Fruit fly (Drosophila melanogaster) whole organism, prepupa: ENCODE data around the gene Ir92a.

Source experiments
- Blimp-1 ChIP-seq: fragments of 200-800 bp; sonication (Bioruptor generic); optimal IDR thresholded peaks from 3 replicates; lab custom pipeline; 2017; ENCODE audit warnings: missing biosample characterization, missing genetic modification characterization, mild to moderate bottlenecking, moderate library complexity, missing genetic modification reagents
- CG10669 ChIP-seq: fragments of 200-800 bp; sonication (Bioruptor generic); optimal IDR thresholded peaks from 3 replicates; lab custom pipeline; 2018; ENCODE audit warnings: missing biosample characterization, mild to moderate bottlenecking, missing genetic modification characterization, moderate library complexity
- CG11294 ChIP-seq: fragments of 200-800 bp; sonication (Bioruptor generic); IDR thresholded peaks from 2 replicates; pipeline ENCODE4 v1.3.6; 2022; ENCODE audit warnings: missing biosample characterization, missing genetic modification characterization
- CG11762 ChIP-seq: fragments of 200-800 bp; sonication (Bioruptor generic); optimal IDR thresholded peaks from 3 replicates; lab custom pipeline; 2016; ENCODE audit warnings: missing biosample characterization, missing genetic modification characterization; ENCODE audit not compliant: insufficient read depth
- CG11902 ChIP-seq: fragments of 200-800 bp; sonication (Bioruptor generic); optimal IDR thresholded peaks from 3 replicates; lab custom pipeline; 2016; ENCODE audit warnings: missing biosample characterization, missing genetic modification characterization
- CG15336 ChIP-seq: fragments of 200-800 bp; sonication (Bioruptor generic); IDR thresholded peaks from 2 replicates; pipeline ENCODE4 v1.3.6; 2022; ENCODE audit warnings: missing biosample characterization, missing genetic modification characterization
- CG1621 ChIP-seq: fragments of 200-800 bp; sonication (Bioruptor generic); optimal IDR thresholded peaks from 3 replicates; lab custom pipeline; 2018; ENCODE audit warnings: missing biosample characterization, mild to moderate bottlenecking, missing genetic modification characterization
- CG3032 ChIP-seq: fragments of 200-800 bp; optimal IDR thresholded peaks from 2 replicates; lab custom pipeline; 2019; ENCODE audit warnings: missing biosample characterization, mild to moderate bottlenecking, missing genetic modification characterization, moderate library complexity
- CG31627 ChIP-seq: fragments of 200-800 bp; sonication (Bioruptor generic); optimal IDR thresholded peaks from 3 replicates; lab custom pipeline; 2016; ENCODE audit warnings: missing biosample characterization, missing genetic modification characterization
- CG34406 ChIP-seq: fragments of 200-800 bp; sonication (Bioruptor generic); optimal IDR thresholded peaks from 3 replicates; lab custom pipeline; 2016; ENCODE audit warnings: missing biosample characterization, missing genetic modification characterization
- CG3919 ChIP-seq: fragments of 200-800 bp; sonication (Bioruptor generic); optimal IDR thresholded peaks from 3 replicates; lab custom pipeline; 2016; ENCODE audit warnings: missing biosample characterization, missing genetic modification characterization
- CG6163 ChIP-seq: fragments of 200-800 bp; sonication (Bioruptor generic); IDR thresholded peaks from 3 replicates; pipeline ENCODE4 v1.3.6; 2022; ENCODE audit warnings: missing biosample characterization, missing genetic modification characterization
- CG6276 ChIP-seq: fragments of 200-800 bp; sonication (Bioruptor generic); optimal IDR thresholded peaks from 2 replicates; lab custom pipeline; 2017; ENCODE audit warnings: missing biosample characterization, mild to moderate bottlenecking, missing genetic modification characterization
- CG6792 ChIP-seq: fragments of 200-800 bp; sonication (Bioruptor generic); optimal IDR thresholded peaks from 3 replicates; lab custom pipeline; 2016; ENCODE audit warnings: missing biosample characterization, missing genetic modification characterization
- CG6854 ChIP-seq: fragments of 200-800 bp; sonication (Bioruptor generic); optimal IDR thresholded peaks from 2 replicates; lab custom pipeline; 2017; ENCODE audit warnings: missing biosample characterization, mild to moderate bottlenecking, missing genetic modification characterization
- CG7368 ChIP-seq: fragments of 200-800 bp; sonication (Bioruptor generic); optimal IDR thresholded peaks from 3 replicates; lab custom pipeline; 2016; ENCODE audit warnings: missing biosample characterization, missing genetic modification characterization
- CG8119 ChIP-seq: fragments of 200-800 bp; sonication (Bioruptor generic); IDR thresholded peaks from 3 replicates; pipeline ENCODE4 v1.3.6; 2022; ENCODE audit warnings: missing biosample characterization, missing genetic modification characterization
- CG8319 ChIP-seq: fragments of 200-800 bp; sonication (Bioruptor generic); optimal IDR thresholded peaks from 3 replicates; lab custom pipeline; 2016; ENCODE audit warnings: missing biosample characterization, missing genetic modification characterization
- CG9139 ChIP-seq: fragments of 200-800 bp; sonication (Bioruptor generic); optimal IDR thresholded peaks from 3 replicates; lab custom pipeline; 2017; ENCODE audit warnings: missing biosample characterization, mild to moderate bottlenecking, missing genetic modification characterization
- Eip78C ChIP-seq: fragments of 200-800 bp; sonication (Bioruptor generic); peaks from one replicate; lab custom pipeline; 2016; ENCODE audit warnings: missing biosample characterization, missing genetic modification characterization
- Eip93F ChIP-seq: fragments of 200-800 bp; sonication (Bioruptor generic); optimal IDR thresholded peaks from 2 replicates; lab custom pipeline; 2016; ENCODE audit warnings: missing biosample characterization, mild to moderate bottlenecking, missing genetic modification characterization
- Ets21C ChIP-seq: fragments of 200-800 bp; sonication (Bioruptor generic); optimal IDR thresholded peaks from 3 replicates; lab custom pipeline; 2016; ENCODE audit warnings: missing biosample characterization, missing genetic modification characterization
- Gug ChIP-seq: fragments of 200-800 bp; sonication (Bioruptor generic); IDR thresholded peaks from 2 replicates; pipeline ENCODE4 v1.3.6; 2022; ENCODE audit warnings: missing biosample characterization, missing genetic modification characterization
- Hr38 ChIP-seq: sonication (Bioruptor generic); optimal IDR thresholded peaks from 2 replicates; lab custom pipeline; 2016; ENCODE audit warnings: missing biosample characterization, missing genetic modification characterization
- Hr39 ChIP-seq: fragments of 200-800 bp; sonication (Bioruptor generic); optimal IDR thresholded peaks from 2 replicates; lab custom pipeline; 2016; ENCODE audit warnings: missing biosample characterization, missing genetic modification characterization
- Hr4 ChIP-seq: fragments of 200-800 bp; sonication (Bioruptor generic); optimal IDR thresholded peaks from 3 replicates; lab custom pipeline; 2016; ENCODE audit warnings: missing biosample characterization, missing genetic modification characterization
- Lpt ChIP-seq: fragments of 200-800 bp; sonication (Bioruptor generic); optimal IDR thresholded peaks from 3 replicates; lab custom pipeline; 2016; ENCODE audit warnings: missing biosample characterization, missing genetic modification characterization
- OdsH ChIP-seq: fragments of 200-800 bp; sonication (Bioruptor generic); optimal IDR thresholded peaks from 3 replicates; lab custom pipeline; 2016; ENCODE audit warnings: missing biosample characterization, missing genetic modification characterization
- Smox ChIP-seq: fragments of 200-800 bp; sonication (Bioruptor generic); optimal IDR thresholded peaks from 3 replicates; lab custom pipeline; 2016; ENCODE audit warnings: missing biosample characterization, missing genetic modification characterization
- Sox102F ChIP-seq: fragments of 200-800 bp; sonication (Bioruptor generic); optimal IDR thresholded peaks from 2 replicates; lab custom pipeline; 2016; ENCODE audit warnings: missing biosample characterization, mild to moderate bottlenecking, missing genetic modification characterization
- achi ChIP-seq: fragments of 200-800 bp; sonication (Bioruptor generic); optimal IDR thresholded peaks from 3 replicates; lab custom pipeline; 2016; ENCODE audit warnings: missing biosample characterization, missing genetic modification characterization
- acj6 ChIP-seq: fragments of 200-800 bp; sonication (Bioruptor generic); optimal IDR thresholded peaks from 3 replicates; lab custom pipeline; 2016; ENCODE audit warnings: missing biosample characterization, missing genetic modification characterization
- cyc ChIP-seq: fragments of 200-800 bp; sonication (Bioruptor generic); optimal IDR thresholded peaks from 3 replicates; lab custom pipeline; 2016; ENCODE audit warnings: missing biosample characterization, missing genetic modification characterization
- dac ChIP-seq: fragments of 200-800 bp; sonication (Bioruptor generic); optimal IDR thresholded peaks from 2 replicates; lab custom pipeline; 2017; ENCODE audit warnings: missing biosample characterization, mild to moderate bottlenecking, missing genetic modification characterization
- dsx ChIP-seq: fragments of 200-800 bp; optimal IDR thresholded peaks from 3 replicates; lab custom pipeline; 2019; ENCODE audit warnings: missing biosample characterization, mild to moderate bottlenecking, missing genetic modification characterization, moderate library complexity; ENCODE audit not compliant: poor library complexity, severe bottlenecking
- eg ChIP-seq: fragments of 200-800 bp; sonication (Bioruptor generic); IDR thresholded peaks from 3 replicates; pipeline ENCODE4 v1.3.6; 2022; ENCODE audit warnings: missing biosample characterization, missing genetic modification characterization
- fd85E ChIP-seq: fragments of 200-800 bp; sonication (Bioruptor generic); optimal IDR thresholded peaks from 3 replicates; lab custom pipeline; 2016; ENCODE audit warnings: missing biosample characterization, missing genetic modification characterization
- net ChIP-seq: fragments of 200-800 bp; sonication (Bioruptor generic); optimal IDR thresholded peaks from 3 replicates; lab custom pipeline; 2016; ENCODE audit warnings: missing biosample characterization, missing genetic modification characterization
- pdm3 ChIP-seq: fragments of 200-800 bp; sonication (Bioruptor generic); optimal IDR thresholded peaks from 3 replicates; lab custom pipeline; 2016; ENCODE audit warnings: missing biosample characterization, missing genetic modification characterization
- spab ChIP-seq: fragments of 200-800 bp; sonication (Bioruptor generic); optimal IDR thresholded peaks from 2 replicates; lab custom pipeline; 2017; ENCODE audit warnings: missing biosample characterization, mild to moderate bottlenecking, missing genetic modification characterization, missing genetic modification reagents
- ss ChIP-seq, 2 experiments: fragments of 200-800 bp; sonication (Bioruptor generic); optimal IDR thresholded peaks; 2 replicates in 1 of 2; 3 replicates in 1 of 2; lab custom pipeline; 2017 to 2018; ENCODE audit warnings: mild to moderate bottlenecking in 2 of 2, missing biosample characterization in 2 of 2, missing genetic modification characterization in 2 of 2, moderate library complexity in 1 of 2
- svp ChIP-seq: fragments of 200-800 bp; sonication (Bioruptor generic); peaks from one replicate; lab custom pipeline; 2016; ENCODE audit warnings: missing biosample characterization, missing genetic modification characterization
- vri ChIP-seq: fragments of 200-800 bp; sonication (Bioruptor generic); optimal IDR thresholded peaks from 3 replicates; lab custom pipeline; 2016; ENCODE audit warnings: missing biosample characterization, mild to moderate bottlenecking, missing genetic modification characterization

Ir92a gene

DNA sequence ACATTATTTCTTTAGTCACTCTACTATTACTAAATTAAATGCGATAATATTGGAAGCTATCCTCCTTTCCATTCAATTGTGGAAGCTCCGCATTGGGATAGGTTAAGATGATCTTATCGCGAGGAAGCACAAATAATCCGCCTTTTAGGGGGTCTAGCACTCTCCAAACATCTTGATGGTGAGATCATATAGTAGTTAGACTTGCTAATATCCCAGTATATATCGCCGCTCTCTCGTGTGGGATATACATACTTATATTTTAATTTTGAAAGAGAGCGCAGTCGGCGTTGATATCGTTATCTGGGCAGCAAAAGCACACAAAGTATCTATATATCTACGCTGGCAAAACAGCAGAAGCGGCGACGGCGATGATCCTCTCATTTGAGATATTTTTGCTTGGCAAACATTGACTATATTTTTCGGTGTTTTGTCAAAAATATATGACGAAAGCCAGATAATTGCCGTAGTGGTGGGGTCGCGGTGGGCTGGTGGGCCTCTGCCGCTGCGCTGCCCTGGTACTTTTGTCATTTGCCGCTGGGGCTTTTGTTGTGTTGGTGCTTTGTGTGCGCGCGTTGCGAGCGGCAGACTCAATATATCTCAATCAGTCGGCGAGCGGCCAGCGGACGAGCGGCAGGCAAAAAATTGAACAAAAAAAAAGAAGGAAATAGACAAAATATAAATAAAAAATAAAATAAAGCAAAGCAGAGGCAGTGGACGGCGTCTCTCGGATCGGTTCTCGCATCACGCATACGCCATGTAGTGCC, 21.2 kb upstream of the Ir92a start (continued):
- TF ChIP-seq Hr38 (GFP tag; lab: Kevin White, UChicago), result no peak
- no peak for TF ChIP-seq Eip78C
- no peak for TF ChIP-seq CG11762 (GFP tag; lab: Kevin White, UChicago)
- TF ChIP-seq CG15336 (GFP tag; lab: Robert Waterston, UW), result peak; percentile 75
- no peak for TF ChIP-seq pdm3 (GFP tag; lab: Kevin White, UChicago)
- TF ChIP-seq Gug (GFP tag; lab: Robert Waterston, UW), result no peak
- TF ChIP-seq CG6792 (GFP tag; lab: Kevin White, UChicago), result no peak
- TF ChIP-seq CG8319 (GFP tag; lab: Kevin White, UChicago), result no peak
- peak; percentile 74 for TF ChIP-seq CG8119 (GFP tag; lab: Robert Waterston, UW)
- TF ChIP-seq CG10669 (GFP tag; lab: Kevin White, UChicago), result no peak
- peak; percentile 90 for TF ChIP-seq eg (GFP tag; lab: Robert Waterston, UW)
- TF ChIP-seq vri (GFP tag; lab: Kevin White, UChicago), result peak; percentile 43
- no peak for TF ChIP-seq CG11294 (GFP tag; lab: Robert Waterston, UW)
- no peak for TF ChIP-seq Hr4 (GFP tag; lab: Kevin White, UChicago)
- no peak for TF ChIP-seq Eip93F (GFP tag; lab: Kevin White, UChicago)
- no peak for TF ChIP-seq Hr39
- TF ChIP-seq Ets21C, result no peak
- TF ChIP-seq, all 60 proteins: peak for 10

DNA sequence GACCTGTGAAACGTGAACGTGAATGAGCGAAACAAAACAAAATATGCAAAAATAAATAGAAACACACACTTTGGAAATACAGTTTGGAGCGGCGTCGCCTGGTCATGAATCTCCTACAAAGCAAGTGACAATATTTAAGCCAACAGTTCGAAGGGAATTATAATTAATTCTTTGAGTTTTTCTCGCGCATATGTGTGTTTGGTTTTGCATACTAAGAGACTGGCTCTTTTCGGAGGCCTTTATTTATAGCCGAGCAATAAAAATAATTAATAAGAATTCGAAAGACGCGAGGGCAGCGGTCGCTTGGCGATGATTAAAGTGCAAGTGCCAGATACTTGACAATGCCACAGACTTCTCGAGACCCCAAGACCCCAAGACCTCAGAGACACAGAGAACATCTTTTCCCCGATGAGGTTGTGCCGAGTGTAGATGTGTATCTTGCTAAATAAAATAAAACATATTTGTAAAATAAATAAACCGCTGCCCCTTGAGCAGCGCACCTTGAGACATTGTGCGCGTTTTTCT, 20.5 kb upstream of the Ir92a start:
- TF ChIP-seq svp (GFP tag; lab: Kevin White, UChicago) (peak; percentile 67), CG6163 (GFP tag; lab: Robert Waterston, UW) (no peak), OdsH (GFP tag; lab: Kevin White, UChicago) (no peak), CG3919 (no peak)

DNA sequence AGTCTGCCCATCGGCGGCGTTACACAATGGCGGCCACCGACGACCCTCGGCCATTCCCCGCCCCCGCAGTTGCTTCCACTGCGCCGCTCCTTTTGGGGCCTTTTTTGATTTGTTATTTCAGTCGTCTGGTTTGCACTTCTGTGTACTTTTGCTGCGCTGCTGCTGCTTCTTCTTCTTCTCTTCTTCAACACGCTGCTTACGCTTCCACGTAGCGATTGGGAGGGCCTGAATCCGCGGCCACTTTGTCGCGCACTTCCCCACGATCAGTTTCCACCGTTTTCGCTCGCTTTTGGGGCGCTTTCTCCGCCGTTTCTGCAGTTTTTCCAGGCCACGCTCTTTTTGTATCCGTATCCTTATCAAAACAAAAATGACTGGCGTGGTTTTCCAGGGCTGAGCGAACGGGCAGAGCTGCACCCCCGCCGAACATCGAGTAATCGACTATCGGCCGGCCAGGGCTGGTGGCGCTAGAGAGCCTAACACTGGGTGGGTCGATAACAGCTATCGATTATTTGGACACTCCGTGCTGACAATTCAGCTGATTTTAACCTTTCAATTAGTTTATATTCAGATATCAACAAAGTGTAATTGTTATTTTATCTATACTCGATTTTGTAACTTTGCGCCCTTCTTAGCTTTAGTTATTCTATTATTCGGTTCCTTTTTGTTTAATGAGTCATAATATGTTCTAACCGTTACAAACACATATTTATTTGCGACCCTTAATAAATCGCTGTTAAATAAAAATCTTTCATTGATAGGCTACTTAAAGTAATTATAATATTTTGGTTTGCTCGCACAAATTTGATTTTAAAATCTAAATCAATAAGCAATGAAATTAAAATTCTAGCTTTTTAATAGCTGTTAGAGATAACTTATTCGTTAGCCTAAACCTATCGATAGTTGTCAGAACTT, 10.9 kb upstream of the Ir92a start, which contains the start of the genes CG4360 and Sirt2:
TSS of gene CG4360 (minus strand) at position 432 of the 912 bp plus-strand sequence.
TSS of gene Sirt2 (plus strand) at position 894 of the 912 bp plus-strand sequence.
- TF ChIP-seq CG8119 (GFP tag; lab: Robert Waterston, UW), result no peak
- no peak for TF ChIP-seq ss (GFP tag; optimal IDR thresholded peaks at IDR 0.05; lab: Kevin White, UChicago)
- TF ChIP-seq cyc (GFP tag; lab: Kevin White, UChicago), result no peak
- TF ChIP-seq CG31627, result peak; percentile 57
- peak; percentile 69 for TF ChIP-seq CG1621 (tag; lab: Kevin White, UChicago)
- TF ChIP-seq eg (GFP tag; lab: Robert Waterston, UW), result peak; percentile 43; the same call in 2 of the 3 replicates
- peak; percentile 31 for TF ChIP-seq CG6854
- TF ChIP-seq fd85E (GFP tag; lab: Kevin White, UChicago), result no peak
- peak; percentile 30 for TF ChIP-seq CG6792 (GFP tag; lab: Kevin White, UChicago)
- TF ChIP-seq Smox, result no peak
- TF ChIP-seq Sox102F (GFP tag; lab: Kevin White, UChicago), result no peak
- TF ChIP-seq Ets21C, result no peak
- TF ChIP-seq CG6163 (GFP tag; lab: Robert Waterston, UW), result peak; percentile 26; the same call in 1 of the 3 replicates
- TF ChIP-seq CG7368, result no peak
- no peak for TF ChIP-seq CG6276 (GFP tag; lab: Kevin White, UChicago)
- TF ChIP-seq CG3032 (tag; lab: Kevin White, UChicago), result no peak
- TF ChIP-seq CG8319 (GFP tag; lab: Kevin White, UChicago), result no peak
- TF ChIP-seq achi (GFP tag; lab: Kevin White, UChicago), result peak; percentile 16
- no peak for TF ChIP-seq vri (GFP tag; lab: Kevin White, UChicago)
- TF ChIP-seq acj6 (GFP tag; lab: Kevin White, UChicago), result no peak
- TF ChIP-seq CG34406 (GFP tag; lab: Kevin White, UChicago), result no peak
- TF ChIP-seq CG11762 (GFP tag; lab: Kevin White, UChicago), result no peak
- TF ChIP-seq dsx (GFP tag; lab: Kevin White, UChicago), result no peak
- no peak for TF ChIP-seq CG3919
- TF ChIP-seq dac (GFP tag; lab: Kevin White, UChicago), result no peak
- TF ChIP-seq CG11902 (GFP tag; lab: Kevin White, UChicago), result peak; percentile 12
- TF ChIP-seq Blimp-1 (GFP tag; lab: Kevin White, UChicago), result no peak
- TF ChIP-seq CG9139 (GFP tag; lab: Kevin White, UChicago), result no peak
- no peak for TF ChIP-seq net (GFP tag; lab: Kevin White, UChicago)
- TF ChIP-seq Eip93F (GFP tag; lab: Kevin White, UChicago), result no peak
- no peak for TF ChIP-seq spab (GFP tag; lab: Kevin White, UChicago)
- no peak for TF ChIP-seq Lpt (GFP tag; lab: Kevin White, UChicago)
